Worm (Caenorhabditis elegans): ENCODE results near the gene R74.7.
A peak's percentile ranks its signal among the peaks of the same experiment; 100 is the strongest.

R74.7 gene

ce11 chrIII:4223668-4224127 is 19.5 kb downstream of the R74.7 start (continued):
- TF ChIP-seq cebp-1 (GFP tag; IDR thresholded peaks at IDR 0.05) (no peak), cebp-1 (tag; optimal IDR thresholded peaks at IDR 0.05) (peak; percentile 79), F55B11.4 (tag; optimal IDR thresholded peaks at IDR 0.05; ENCODE audit: borderline replicate concordance, insufficient read depth) (no peak), C06A6.2 (GFP tag; conservative IDR thresholded peaks at IDR 0.05) (0 out of 2 replicates have a peak, but pooled peaks have one; percentile 38), madf-10 (tag; optimal IDR thresholded peaks at IDR 0.05) (peak; percentile 43), ceh-27 (GFP tag; optimal IDR thresholded peaks at IDR 0.05) (peak; percentile 72), nhr-80 (tag; optimal IDR thresholded peaks at IDR 0.05) (peak; percentile 91), dox-1 (GFP tag; IDR thresholded peaks at IDR 0.05) (peak; percentile 86), rec-8 (tag; optimal IDR thresholded peaks at IDR 0.05) (no peak), K12H6.12 (tag; optimal IDR thresholded peaks at IDR 0.05) (peak; percentile 89), B0019.2 (GFP tag; conservative IDR thresholded peaks at IDR 0.05) (no peak), ztf-28 (GFP tag; IDR thresholded peaks at IDR 0.05) (no peak), somi-1 (GFP tag; optimal IDR thresholded peaks at IDR 0.05) (peak; percentile 87), lin-54 (GFP tag; optimal IDR thresholded peaks at IDR 0.05) (peak; percentile 41), nfyb-1 (GFP tag; IDR thresholded peaks at IDR 0.05) (peak; percentile 85), zfh-2 (GFP tag; conservative IDR thresholded peaks at IDR 0.05) (peak; percentile 96), atf-7 (tag; optimal IDR thresholded peaks at IDR 0.05) (peak; percentile 58), F23B12.7 (tag; optimal IDR thresholded peaks at IDR 0.05; ENCODE audit: insufficient read depth) (peak; percentile 12), let-607 (tag; optimal IDR thresholded peaks at IDR 0.05) (peak in 1 of 2 experiments; percentile 21), egl-44 (GFP tag; IDR thresholded peaks at IDR 0.05) (peak; percentile 63; the same call in 1 of the 2 replicates), ZK185.1 (tag; optimal IDR thresholded peaks at IDR 0.05; ENCODE audit: poor library complexity, severe bottlenecking) (peak; percentile 24), lin-40 (tag; optimal IDR thresholded peaks at IDR 0.05) (peak; percentile 82), nhr-90 (tag; optimal IDR thresholded peaks at IDR 0.05) (peak; percentile 13), ceh-91 (GFP tag; IDR thresholded peaks at IDR 0.05) (no peak), lir-1 (GFP tag; conservative IDR thresholded peaks at IDR 0.05) (0 out of 2 replicates have a peak, but pooled peaks have one; percentile 38), ztf-3 (GFP tag; optimal IDR thresholded peaks at IDR 0.05) (peak; percentile 4), B0336.3 (GFP tag; IDR thresholded peaks at IDR 0.05) (peak; percentile 76), let-526 (GFP tag; IDR thresholded peaks at IDR 0.05) (0 out of 2 replicates have a peak, but pooled peaks have one; percentile 38)

- TF ChIP-seq D2030.7 (GFP tag; IDR thresholded peaks at IDR 0.05) (no peak), lsy-27 (tag; optimal IDR thresholded peaks at IDR 0.05; ENCODE audit: borderline replicate concordance, insufficient read depth) (no peak), unc-62 (GFP tag; optimal IDR thresholded peaks at IDR 0.05) (no peak), F23B12.7 (tag; optimal IDR thresholded peaks at IDR 0.05; ENCODE audit: insufficient read depth) (no peak), zfh-2 (GFP tag; conservative IDR thresholded peaks at IDR 0.05) (no peak), Y95B8A.8 (GFP tag; IDR thresholded peaks at IDR 0.05) (no peak), dpff-1 (tag; optimal IDR thresholded peaks at IDR 0.05) (no peak), ceh-58 (GFP tag; IDR thresholded peaks at IDR 0.05) (no peak), egl-44 (GFP tag; IDR thresholded peaks at IDR 0.05) (no peak), ama-1 (optimal IDR thresholded peaks at IDR 0.05) (no peak), ama-1 (GFP tag; optimal IDR thresholded peaks at IDR 0.05) (no peak), die-1 (tag; optimal IDR thresholded peaks at IDR 0.05) (no peak)
Measured at ce11 chrIII:4224722-4225121, 20.5 kb downstream of the R74.7 start.

All from whole organism, young adult.